Fruit fly (Drosophila melanogaster) whole organism, embryonic: ENCODE measurements around the gene alpha-Spec.
A peak's percentile ranks its signal among the peaks of the same experiment; 100 is the strongest.

Experiments
- CG10654 ChIP-seq: fragments of 200-800 bp; sonication (Bioruptor generic); optimal IDR thresholded peaks from 2 replicates; lab custom pipeline; 2016; ENCODE audit warnings: missing biosample characterization, missing genetic modification characterization
- CG12071 ChIP-seq: fragments of 200-800 bp; sonication (Bioruptor generic); optimal IDR thresholded peaks from 3 replicates; lab custom pipeline; 2018; ENCODE audit warnings: missing biosample characterization, mild to moderate bottlenecking, missing genetic modification characterization
- CG12104 ChIP-seq: fragments of 200-800 bp; sonication (Bioruptor generic); optimal IDR thresholded peaks from 3 replicates; lab custom pipeline; 2016; ENCODE audit warnings: missing biosample characterization, missing genetic modification characterization
- CG13775 ChIP-seq: fragments of 200-800 bp; sonication (Bioruptor generic); optimal IDR thresholded peaks from 3 replicates; lab custom pipeline; 2017; ENCODE audit warnings: missing biosample characterization, mild to moderate bottlenecking, missing genetic modification characterization
- CG14014 ChIP-seq: fragments of 200-800 bp; sonication (Bioruptor generic); IDR thresholded peaks from 2 replicates; pipeline ENCODE4 v1.3.6; 2022; ENCODE audit warnings: missing biosample characterization, missing genetic modification characterization
- CG16779 ChIP-seq: fragments of 200-800 bp; sonication (Bioruptor generic); IDR thresholded peaks from 2 replicates; pipeline ENCODE4 v1.3.6; 2022; ENCODE audit warnings: missing biosample characterization, missing genetic modification characterization
- CG16815 ChIP-seq: fragments of 200-800 bp; sonication (Bioruptor generic); optimal IDR thresholded peaks from 3 replicates; lab custom pipeline; 2017; ENCODE audit warnings: missing biosample characterization, mild to moderate bottlenecking, missing genetic modification characterization
- CG16863 ChIP-seq: fragments of 200-800 bp; sonication (Bioruptor generic); optimal IDR thresholded peaks from 3 replicates; lab custom pipeline; 2016; ENCODE audit warnings: missing biosample characterization, missing genetic modification characterization
- CG17361 ChIP-seq: fragments of 200-800 bp; sonication (Bioruptor generic); IDR thresholded peaks from 3 replicates; pipeline ENCODE4 v1.3.6; 2022; ENCODE audit warnings: missing biosample characterization, missing genetic modification characterization
- CG17385 ChIP-seq: fragments of 200-800 bp; sonication (Bioruptor generic); optimal IDR thresholded peaks from 3 replicates; lab custom pipeline; 2018; ENCODE audit warnings: missing biosample characterization, mild to moderate bottlenecking, missing genetic modification characterization
- CG2712 ChIP-seq: fragments of 200-800 bp; optimal IDR thresholded peaks from 3 replicates; lab custom pipeline; 2019; ENCODE audit warnings: missing biosample characterization, mild to moderate bottlenecking, missing genetic modification characterization, moderate library complexity
- CG30020 ChIP-seq: fragments of 200-800 bp; optimal IDR thresholded peaks from 2 replicates; lab custom pipeline; 2019; ENCODE audit warnings: missing biosample characterization, mild to moderate bottlenecking, missing genetic modification characterization, moderate library complexity
- CG3281 ChIP-seq: fragments of 200-800 bp; sonication (Bioruptor generic); optimal IDR thresholded peaks from 3 replicates; lab custom pipeline; 2017; ENCODE audit warnings: missing biosample characterization, mild to moderate bottlenecking, missing genetic modification characterization
- CG42726 ChIP-seq: fragments of 200-800 bp; sonication (Bioruptor generic); IDR thresholded peaks from 2 replicates; pipeline ENCODE4 v1.3.6; 2022; ENCODE audit warnings: missing biosample characterization, missing genetic modification characterization; ENCODE audit not compliant: partially characterized antibody
- CG6813 ChIP-seq: fragments of 200-800 bp; sonication (Bioruptor generic); optimal IDR thresholded peaks from 2 replicates; lab custom pipeline; 2017; ENCODE audit warnings: missing biosample characterization, missing genetic modification characterization, mild to moderate bottlenecking, moderate library complexity, missing genetic modification reagents
- CG7357 ChIP-seq: fragments of 200-800 bp; sonication (Bioruptor generic); IDR thresholded peaks from 3 replicates; pipeline ENCODE4 v1.3.6; 2022; ENCODE audit warnings: missing biosample characterization, missing genetic modification characterization
- CG8359 ChIP-seq: fragments of 200-800 bp; sonication (Bioruptor generic); optimal IDR thresholded peaks from 2 replicates; lab custom pipeline; 2017; ENCODE audit warnings: missing biosample characterization, mild to moderate bottlenecking, missing genetic modification characterization, borderline replicate concordance
- CG8478 ChIP-seq: fragments of >200 bp; optimal IDR thresholded peaks from 2 replicates; lab custom pipeline; 2018
- CG9215 ChIP-seq: fragments of 200-800 bp; sonication (Bioruptor generic); IDR thresholded peaks from 2 replicates; pipeline ENCODE4 v1.3.6; 2022; ENCODE audit warnings: missing biosample characterization, missing genetic modification characterization
- CG9727 ChIP-seq: fragments of 200-800 bp; sonication (Bioruptor generic); optimal IDR thresholded peaks from 3 replicates; lab custom pipeline; 2017; ENCODE audit warnings: missing biosample characterization, mild to moderate bottlenecking, missing genetic modification characterization
- Dad ChIP-seq: fragments of 200-800 bp; sonication (Bioruptor generic); optimal IDR thresholded peaks from 3 replicates; lab custom pipeline; 2016; ENCODE audit warnings: missing biosample characterization, missing genetic modification characterization
- Dek ChIP-seq: fragments of 200-800 bp; sonication (Bioruptor generic); optimal IDR thresholded peaks from 3 replicates; lab custom pipeline; 2019; ENCODE audit warnings: missing biosample characterization, mild to moderate bottlenecking, missing genetic modification characterization, moderate library complexity
- Ets65A ChIP-seq: fragments of 200-800 bp; sonication (Bioruptor generic); peaks from one replicate; lab custom pipeline; 2016; ENCODE audit warnings: missing biosample characterization, missing genetic modification characterization
- Ets97D ChIP-seq: fragments of 200-800 bp; sonication (Bioruptor generic); optimal IDR thresholded peaks from 3 replicates; lab custom pipeline; 2016; ENCODE audit warnings: missing biosample characterization, missing genetic modification characterization
- GATAe ChIP-seq: fragments of 200-800 bp; sonication (Bioruptor generic); conservative IDR thresholded peaks from 2 replicates; pipeline ENCODE4 v1.3.6; 2022; ENCODE audit warnings: missing biosample characterization, missing genetic modification characterization
- H15 ChIP-seq: fragments of 200-800 bp; sonication (Bioruptor generic); IDR thresholded peaks from 3 replicates; pipeline ENCODE4 v1.3.6; 2022; ENCODE audit warnings: missing biosample characterization, missing genetic modification characterization
- Hand ChIP-seq: fragments of 200-800 bp; sonication (Bioruptor generic); optimal IDR thresholded peaks from 2 replicates; lab custom pipeline; 2017; ENCODE audit warnings: mild to moderate bottlenecking, missing biosample characterization, missing genetic modification reagents, missing genetic modification characterization
- HmgZ ChIP-seq: fragments of 200-800 bp; sonication (Bioruptor generic); optimal IDR thresholded peaks from 2 replicates; lab custom pipeline; 2018; ENCODE audit warnings: missing biosample characterization, mild to moderate bottlenecking, missing genetic modification characterization
- Oaz ChIP-seq: fragments of 200-800 bp; sonication (Bioruptor generic); IDR thresholded peaks from 2 replicates; pipeline ENCODE4 v1.3.6; 2022; ENCODE audit warnings: missing biosample characterization, missing genetic modification characterization
- Oli ChIP-seq: fragments of 200-800 bp; sonication (Bioruptor generic); optimal IDR thresholded peaks from 2 replicates; lab custom pipeline; 2018; ENCODE audit warnings: missing biosample characterization, mild to moderate bottlenecking, missing genetic modification characterization, moderate library complexity
- Spps ChIP-seq: fragments of 200-800 bp; sonication (Bioruptor generic); optimal IDR thresholded peaks from 2 replicates; lab custom pipeline; 2018; ENCODE audit warnings: missing biosample characterization, mild to moderate bottlenecking, missing genetic modification characterization
- Tbp ChIP-seq: fragments of >200 bp; optimal IDR thresholded peaks from 2 replicates; lab custom pipeline; 2018; ENCODE audit warnings: missing biosample characterization, missing genetic modification characterization
- Trl ChIP-seq, 3 experiments: fragments of >200 bp in 2 of 3; fragments of 200-800 bp in 1 of 3; sonication (Bioruptor generic) in 1 of 3; optimal IDR thresholded peaks; 2 replicates in 1 of 3; 3 replicates in 2 of 3; lab custom pipeline; 2016 to 2017; ENCODE audit warnings: missing biosample characterization in 1 of 3, missing genetic modification characterization in 1 of 3
- aop ChIP-seq: fragments of 200-800 bp; sonication (Bioruptor generic); IDR thresholded peaks from 2 replicates; pipeline ENCODE4 v1.3.6; 2022; ENCODE audit warnings: missing biosample characterization, missing genetic modification characterization
- chif ChIP-seq, 2 experiments: fragments of 200-800 bp; sonication (Bioruptor generic); optimal IDR thresholded peaks; 3 replicates each; lab custom pipeline; 2016; ENCODE audit warnings: missing biosample characterization in 2 of 2, missing genetic modification characterization in 2 of 2
- croc ChIP-seq: fragments of 200-800 bp; sonication (Bioruptor generic); conservative IDR thresholded peaks from 3 replicates; pipeline ENCODE4 v1.3.6; 2022; ENCODE audit warnings: missing biosample characterization, missing genetic modification characterization
- da ChIP-seq: fragments of 200-800 bp; sonication (Bioruptor generic); optimal IDR thresholded peaks from 2 replicates; lab custom pipeline; 2016; ENCODE audit warnings: missing biosample characterization, missing genetic modification characterization
- dpn ChIP-seq, 2 experiments: fragments of 200-800 bp; sonication (Bioruptor generic); optimal IDR thresholded peaks; 3 replicates each; lab custom pipeline; 2016; ENCODE audit warnings: missing biosample characterization in 2 of 2, missing genetic modification characterization in 2 of 2
- emc ChIP-seq: fragments of 200-800 bp; sonication (Bioruptor generic); optimal IDR thresholded peaks from 2 replicates; lab custom pipeline; 2016; ENCODE audit warnings: missing biosample characterization, missing genetic modification characterization
- esg ChIP-seq: fragments of 200-800 bp; sonication (Bioruptor generic); conservative IDR thresholded peaks from 2 replicates; pipeline ENCODE4 v1.3.6; 2022; ENCODE audit warnings: missing biosample characterization, missing genetic modification characterization
- gce ChIP-seq: fragments of 200-800 bp; sonication (Bioruptor generic); IDR thresholded peaks from 3 replicates; pipeline ENCODE4 v1.3.6; 2022; ENCODE audit warnings: missing biosample characterization, missing genetic modification characterization
- gcm2 ChIP-seq: fragments of 200-800 bp; sonication (Bioruptor generic); optimal IDR thresholded peaks from 2 replicates; lab custom pipeline; 2016; ENCODE audit warnings: missing biosample characterization, missing genetic modification characterization
- kay ChIP-seq: fragments of 200-800 bp; sonication (Bioruptor generic); optimal IDR thresholded peaks from 2 replicates; lab custom pipeline; 2016; ENCODE audit warnings: missing biosample characterization, missing genetic modification characterization
- lbe ChIP-seq: fragments of 200-800 bp; sonication (Bioruptor generic); optimal IDR thresholded peaks from 2 replicates; lab custom pipeline; 2016; ENCODE audit warnings: missing biosample characterization, mild to moderate bottlenecking, missing genetic modification characterization
- lmd ChIP-seq: fragments of 200-800 bp; sonication (Bioruptor generic); IDR thresholded peaks from 2 replicates; pipeline ENCODE4 v1.3.6; 2022; ENCODE audit warnings: missing biosample characterization, missing genetic modification characterization
- luna ChIP-seq: fragments of 200-800 bp; sonication (Bioruptor generic); optimal IDR thresholded peaks from 2 replicates; lab custom pipeline; 2016; ENCODE audit warnings: missing biosample characterization, missing genetic modification characterization
- org-1 ChIP-seq: fragments of 200-800 bp; sonication (Bioruptor generic); optimal IDR thresholded peaks from 2 replicates; lab custom pipeline; 2017; ENCODE audit warnings: missing biosample characterization, missing genetic modification characterization
- scrt ChIP-seq: fragments of 200-800 bp; sonication (Bioruptor generic); optimal IDR thresholded peaks from 2 replicates; lab custom pipeline; 2018; ENCODE audit warnings: missing biosample characterization, mild to moderate bottlenecking, missing genetic modification characterization, moderate library complexity
- sima ChIP-seq: fragments of 200-800 bp; sonication (Bioruptor generic); optimal IDR thresholded peaks from 2 replicates; lab custom pipeline; 2016; ENCODE audit warnings: missing biosample characterization, missing genetic modification characterization
- stc ChIP-seq: fragments of 200-800 bp; sonication (Bioruptor generic); IDR thresholded peaks from 2 replicates; pipeline ENCODE4 v1.3.6; 2022; ENCODE audit warnings: missing biosample characterization, missing genetic modification characterization
- tio ChIP-seq: fragments of 200-800 bp; sonication (Bioruptor generic); optimal IDR thresholded peaks from 2 replicates; lab custom pipeline; 2017; ENCODE audit warnings: missing biosample characterization, missing genetic modification characterization, inconsistent platforms
- toy ChIP-seq: fragments of 200-800 bp; sonication (Bioruptor generic); IDR thresholded peaks from 2 replicates; pipeline ENCODE4 v1.3.6; 2022; ENCODE audit warnings: missing biosample characterization, missing genetic modification characterization

The alpha-Spec gene

DNA sequence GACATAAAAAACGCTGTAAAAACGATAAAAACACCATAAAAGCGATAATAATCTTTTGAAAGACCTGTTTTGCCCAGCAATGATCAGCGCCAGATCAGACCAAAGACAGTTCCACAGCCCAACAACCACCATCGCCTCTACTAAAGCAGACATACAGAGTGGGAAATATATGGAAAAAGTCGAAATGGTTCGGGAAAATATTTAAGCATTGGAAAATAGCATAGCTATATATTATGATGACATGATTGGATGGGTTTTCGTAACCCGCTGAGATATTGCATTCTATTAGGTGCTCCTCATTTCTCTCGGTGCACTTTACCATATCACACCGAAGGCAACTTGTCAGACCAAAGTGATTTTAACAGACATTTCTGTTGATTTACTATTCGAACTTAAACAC lies 13.5 kb upstream of the alpha-Spec start (continued):
- peak; percentile 84 for TF ChIP-seq CG3281
- peak; percentile 84 to 91 for TF ChIP-seq chif (GFP tag; optimal IDR thresholded peaks at IDR 0.05; lab: Kevin White, UChicago)
- TF ChIP-seq lbe (GFP tag; lab: Kevin White, UChicago) = no peak
- TF ChIP-seq CG6813 (GFP tag; lab: Kevin White, UChicago) = peak; percentile 78
- no peak for TF ChIP-seq scrt (GFP tag; lab: Kevin White, UChicago)
- TF ChIP-seq gce (GFP tag; lab: Robert Waterston, UW) = peak; percentile 84; the same call in 1 of the 3 replicates
- peak; percentile 82 for TF ChIP-seq CG9215 (GFP tag; lab: Robert Waterston, UW)
- peak; percentile 95 for TF ChIP-seq CG14014 (GFP tag; lab: Robert Waterston, UW)
- TF ChIP-seq HmgZ (tag; lab: Kevin White, UChicago) = peak; percentile 87
- TF ChIP-seq Trl (optimal IDR thresholded peaks at IDR 0.05; lab: Kevin White, UChicago) = no peak
- peak; percentile 91 for TF ChIP-seq Trl (GFP tag; optimal IDR thresholded peaks at IDR 0.05; lab: Kevin White, UChicago)
- peak; percentile 94 for TF ChIP-seq esg
- TF ChIP-seq CG7357 (GFP tag; lab: Robert Waterston, UW) = peak; percentile 77
- TF ChIP-seq CG16863 (GFP tag; lab: Kevin White, UChicago) = peak; percentile 85
- peak; percentile 71; the same call in 2 of the 3 replicates for TF ChIP-seq croc (GFP tag; lab: Robert Waterston, UW)
- no peak for TF ChIP-seq CG8478 (lab: Kevin White, UChicago)
- TF ChIP-seq Oli (tag; lab: Kevin White, UChicago) = peak; percentile 87
- TF ChIP-seq H15 (GFP tag; lab: Robert Waterston, UW) = peak; percentile 85
- TF ChIP-seq da (GFP tag; lab: Kevin White, UChicago) = peak; percentile 7
- peak; percentile 68 for TF ChIP-seq sima (GFP tag; lab: Kevin White, UChicago)
- peak; percentile 67 for TF ChIP-seq Ets97D
- TF ChIP-seq emc = peak; percentile 52
- TF ChIP-seq Spps (tag; lab: Kevin White, UChicago) = peak; percentile 59
- TF ChIP-seq CG16779 (GFP tag; lab: Robert Waterston, UW) = peak; percentile 88
- peak; percentile 82 for TF ChIP-seq CG9727
- TF ChIP-seq GATAe = peak; percentile 67; the same call in 1 of the 2 replicates
- TF ChIP-seq toy (GFP tag; lab: Robert Waterston, UW) = peak; percentile 79
- TF ChIP-seq CG16815 (GFP tag; lab: Kevin White, UChicago) = peak; percentile 70
- TF ChIP-seq Hand (GFP tag; lab: Kevin White, UChicago) = peak; percentile 47
- TF ChIP-seq gcm2 (GFP tag; lab: Kevin White, UChicago) = peak; percentile 84
- TF ChIP-seq stc (GFP tag; lab: Robert Waterston, UW) = peak; percentile 87
- TF ChIP-seq Dek (tag; lab: Kevin White, UChicago) = peak; percentile 85
- peak; percentile 94 for TF ChIP-seq lmd (GFP tag; lab: Robert Waterston, UW)
- TF ChIP-seq CG42726 (GFP tag; lab: Robert Waterston, UW) = no peak
- TF ChIP-seq CG17385 (GFP tag; lab: Kevin White, UChicago) = peak; percentile 87
- peak; percentile 88 for TF ChIP-seq Oaz (GFP tag; lab: Robert Waterston, UW)
- no peak for TF ChIP-seq Tbp (GFP tag; lab: Kevin White, UChicago)
- TF ChIP-seq CG17361 (GFP tag; lab: Robert Waterston, UW) = peak; percentile 82
- TF ChIP-seq CG12104 = peak; percentile 64
- TF ChIP-seq kay = peak; percentile 78
- TF ChIP-seq CG2712 = peak; percentile 89
- TF ChIP-seq CG10654 = peak; percentile 83
- peak; percentile 91 for TF ChIP-seq CG12071 (GFP tag; lab: Kevin White, UChicago)
- TF ChIP-seq org-1 (GFP tag; lab: Kevin White, UChicago) = peak; percentile 84
- 0 out of 2 replicates have a peak, but pooled peaks have one; percentile 61 for TF ChIP-seq aop (GFP tag; lab: Robert Waterston, UW)
- peak; percentile 96 for TF ChIP-seq Ets65A
- peak; percentile 41 for TF ChIP-seq luna
- TF ChIP-seq CG8359 (GFP tag; lab: Kevin White, UChicago) = no peak
- TF ChIP-seq dpn (GFP tag; optimal IDR thresholded peaks at IDR 0.05; lab: Kevin White, UChicago) = peak; percentile 91 to 93
- peak; percentile 74 for TF ChIP-seq CG13775 (GFP tag; lab: Kevin White, UChicago)
- peak; percentile 24 for TF ChIP-seq CG30020 (tag; lab: Kevin White, UChicago)
- TF ChIP-seq tio = no peak
- peak; percentile 89 for TF ChIP-seq Dad (GFP tag; lab: Kevin White, UChicago)
